Worm (Caenorhabditis elegans) whole organism, dauer: ENCODE measurements around the gene mam-5.

Experiments used
- unc-62 ChIP-seq: sonication (generic microtip); optimal IDR thresholded peaks from 2 replicates; lab custom pipeline; 2017; ENCODE audit warnings: missing biosample characterization, missing genetic modification reagents, missing genetic modification characterization

mam-5 gene

DNA sequence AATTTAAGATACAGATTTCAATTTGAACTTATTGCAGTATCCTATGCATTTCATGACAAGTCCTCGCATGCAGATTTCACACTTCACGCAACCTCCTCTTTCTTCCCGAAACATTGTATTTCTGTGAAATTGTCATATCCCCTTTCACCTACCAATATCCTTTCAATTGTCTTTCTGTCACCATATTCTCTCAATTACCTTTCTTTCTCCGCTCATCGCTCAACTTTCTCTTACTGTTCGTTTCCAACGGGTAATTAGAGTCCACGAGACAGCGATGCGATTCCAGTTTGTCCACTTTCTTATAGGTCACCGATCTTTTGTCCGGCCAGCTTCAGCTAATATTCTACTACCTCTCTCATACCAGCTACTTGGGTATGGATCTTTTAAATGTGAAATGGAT is at the start of gene mam-5:
mam-5 (plus strand) TSS at position 304 of the 400 bp plus-strand sequence.
- TF ChIP-seq unc-62 (GFP tag; lab: Kevin White, UChicago): no peak

DNA sequence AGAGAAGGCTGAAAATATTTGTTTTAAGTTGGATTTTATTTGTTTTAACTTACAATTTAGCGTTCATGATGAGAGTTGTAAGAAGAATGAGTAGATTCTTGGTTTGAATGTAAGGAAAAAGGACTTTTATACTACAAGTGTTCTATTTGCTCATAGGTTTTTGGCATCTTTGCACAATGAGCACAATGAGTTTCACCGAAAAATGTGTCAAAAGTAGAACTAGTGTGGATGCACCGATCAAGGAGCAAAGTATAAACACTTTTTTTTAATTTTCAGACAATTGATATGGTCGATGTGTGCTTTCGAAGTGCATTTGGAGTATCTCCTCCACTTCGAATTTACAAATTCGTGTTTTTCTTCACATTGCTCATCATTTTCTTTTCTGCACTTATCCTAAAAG is 46.4 kb upstream of the mam-5 start, which contains the start of gene fipr-11:
fipr-11 (minus strand) TSS at position 101 of the 400 bp plus-strand sequence.
- TF ChIP-seq unc-62 (GFP tag; lab: Kevin White, UChicago): no peak

- TF ChIP-seq unc-62 (GFP tag; lab: Kevin White, UChicago): no peak
Measured at ce11 chrV:9907205-9907604, 45.3 kb upstream of the mam-5 start.

ce11 chrV:9909624-9910023 is 42.9 kb upstream of the mam-5 start:
- TF ChIP-seq unc-62 (GFP tag; lab: Kevin White, UChicago): no peak

ce11 chrV:9911165-9911564 is 41.3 kb upstream of the mam-5 start:
- no peak for TF ChIP-seq unc-62 (GFP tag; lab: Kevin White, UChicago)

DNA sequence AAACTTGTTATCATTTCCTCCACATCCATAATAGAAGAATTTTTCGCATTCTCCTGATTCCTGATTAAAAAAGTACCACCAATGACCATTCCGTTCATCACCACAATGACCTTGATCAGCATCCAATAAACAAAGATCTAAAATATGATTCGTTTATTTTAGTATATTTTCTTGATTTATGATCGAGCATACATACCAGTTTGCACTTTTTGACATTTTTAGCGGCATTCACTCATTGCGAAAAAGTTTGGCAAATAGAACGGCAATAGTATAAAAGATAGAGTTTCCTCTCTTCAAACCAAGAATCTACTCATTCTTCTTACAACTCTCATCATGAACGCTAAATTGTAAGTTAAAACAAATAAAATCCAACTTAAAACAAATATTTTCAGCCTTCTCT is 38.6 kb upstream of the mam-5 start, which contains the start of gene fipr-10:
fipr-10 (plus strand) TSS at position 301 of the 400 bp plus-strand sequence.
- no peak for TF ChIP-seq unc-62 (GFP tag; lab: Kevin White, UChicago)

- TF ChIP-seq unc-62 (GFP tag; lab: Kevin White, UChicago): no peak
Measured at ce11 chrV:9915021-9915420, 37.5 kb upstream of the mam-5 start, which contains the start of gene mec-9. Gene mec-9, minus strand, starts transcription at chrV:9915121.

ce11 chrV:9916665-9917064 is 35.8 kb upstream of the mam-5 start, which contains the start of gene C50H2.4:
Gene C50H2.4, plus strand, starts transcription at chrV:9916965.
- no peak for TF ChIP-seq unc-62 (GFP tag; lab: Kevin White, UChicago)

DNA sequence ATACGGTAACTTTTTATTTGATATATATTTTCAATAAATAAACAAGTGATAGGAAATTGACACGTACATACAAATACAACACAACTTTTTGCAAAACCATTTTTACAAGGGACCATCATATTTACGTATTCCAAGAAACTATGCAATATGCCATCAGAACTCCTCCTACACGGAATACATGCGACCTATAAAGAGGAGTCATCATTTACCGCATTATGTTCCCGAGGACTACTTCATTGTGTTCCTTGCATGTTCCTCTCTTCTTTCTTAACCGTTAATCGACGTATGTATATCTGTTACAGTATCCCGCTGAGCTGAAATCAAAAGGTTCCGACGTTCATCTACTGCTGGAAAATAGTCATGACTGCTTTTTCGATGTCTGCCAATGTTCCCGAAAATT is 34.1 kb upstream of the mam-5 start, which contains the start of gene C50H2.5:
C50H2.5 (plus strand) TSS at position 301 of the 400 bp plus-strand sequence.
- no peak for TF ChIP-seq unc-62 (GFP tag; lab: Kevin White, UChicago)

DNA sequence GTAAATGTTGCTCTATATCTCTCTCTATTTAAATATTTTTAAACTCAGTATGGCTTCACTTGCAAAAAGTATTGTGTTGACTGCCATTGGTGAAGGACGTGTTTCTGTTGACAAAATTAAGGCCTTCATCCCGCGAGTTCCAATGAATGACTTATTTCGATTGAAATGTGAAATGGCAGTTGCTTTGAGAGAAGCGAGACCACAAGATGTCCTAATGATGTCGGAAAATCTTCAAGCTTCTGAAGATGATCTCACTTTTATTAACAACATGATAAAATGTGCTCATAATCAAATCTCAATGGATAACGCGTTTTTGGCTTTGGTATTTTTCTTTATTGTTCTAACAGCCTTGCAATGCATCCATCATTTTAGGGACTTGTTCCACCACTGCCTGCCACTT is 31.2 kb upstream of the mam-5 start, which contains the start of gene ceh-75:
ceh-75 (plus strand) TSS at position 50 of the 400 bp plus-strand sequence.
- no peak for TF ChIP-seq unc-62 (GFP tag; lab: Kevin White, UChicago)

- no peak for TF ChIP-seq unc-62 (GFP tag; lab: Kevin White, UChicago)
Measured at ce11 chrV:9922481-9922880, 30.0 kb upstream of the mam-5 start, which contains the start of gene C50H2.7. Gene C50H2.7, plus strand, starts transcription at chrV:9922781.

ce11 chrV:9924389-9924788 is 28.1 kb upstream of the mam-5 start:
- TF ChIP-seq unc-62 (GFP tag; lab: Kevin White, UChicago): no peak

DNA sequence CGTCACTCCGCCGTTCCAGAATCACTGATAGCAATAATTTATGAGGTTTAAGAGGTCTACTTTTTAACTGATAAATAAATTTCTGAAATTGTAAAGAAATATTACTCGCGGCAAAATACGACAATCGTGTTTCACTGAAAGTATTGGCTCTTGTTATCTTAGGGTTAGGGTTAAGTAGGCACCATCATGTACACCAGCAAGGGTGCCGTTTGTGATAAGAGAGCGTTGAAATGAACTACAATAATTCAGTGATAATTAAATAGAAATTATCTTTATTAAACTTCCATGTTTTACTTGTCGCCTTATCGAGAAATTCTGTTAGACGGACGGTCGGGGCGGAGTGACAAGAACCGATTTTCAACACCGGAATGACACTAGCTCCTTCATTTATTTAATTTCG is 26.9 kb upstream of the mam-5 start:
- no peak for TF ChIP-seq unc-62 (GFP tag; lab: Kevin White, UChicago)

ce11 chrV:9926240-9926639 is 26.3 kb upstream of the mam-5 start, which contains the start of gene C50H2.13:
Gene C50H2.13, plus strand, starts transcription at chrV:9926540.
- no peak for TF ChIP-seq unc-62 (GFP tag; lab: Kevin White, UChicago)

- no peak for TF ChIP-seq unc-62 (GFP tag; lab: Kevin White, UChicago)
Measured at ce11 chrV:9927381-9927780, 25.1 kb upstream of the mam-5 start.

- TF ChIP-seq unc-62 (GFP tag; lab: Kevin White, UChicago): no peak
Measured at ce11 chrV:9927954-9928353, 24.5 kb upstream of the mam-5 start.

ce11 chrV:9930612-9931065 is 21.9 kb upstream of the mam-5 start, which contains the start of the genes rmh-2 and suds-3:
Gene rmh-2, minus strand, starts transcription at chrV:9930775.
Gene suds-3, plus strand, starts transcription at chrV:9931015.
- no peak for TF ChIP-seq unc-62 (GFP tag; lab: Kevin White, UChicago)
